Worm (Caenorhabditis elegans): Measurements from ENCODE around the gene sre-30.

DNA sequence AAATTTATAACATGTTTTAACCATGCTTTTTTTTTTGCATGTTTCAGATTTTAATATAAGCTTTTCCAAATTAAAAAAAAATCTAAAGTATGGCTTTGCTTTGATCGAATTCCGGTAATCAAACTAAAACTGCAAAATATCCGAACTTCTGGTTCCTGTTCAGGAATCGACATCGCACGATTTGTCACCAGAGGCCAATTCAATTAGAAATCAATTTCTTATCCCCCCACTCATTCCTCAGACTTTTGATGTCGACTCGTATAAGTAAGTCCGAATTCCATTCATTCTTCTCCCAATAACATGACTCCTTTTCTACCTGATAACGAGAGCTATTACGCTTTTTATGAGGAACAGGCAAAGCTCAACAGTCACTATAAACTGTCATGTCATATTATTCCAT, 41.9 kb upstream of the sre-30 start, which contains the start of gene srh-27:
- no peak for TF ChIP-seq unc-62 (GFP tag; optimal IDR thresholded peaks at IDR 0.05)
- no peak for TF ChIP-seq nhr-237 (tag; optimal IDR thresholded peaks at IDR 0.05)
- TF ChIP-seq R02D3.7 (tag; optimal IDR thresholded peaks at IDR 0.05), result no peak
- TF ChIP-seq aly-2 (tag; optimal IDR thresholded peaks at IDR 0.05), result no peak
- TF ChIP-seq unc-39 (tag; optimal IDR thresholded peaks at IDR 0.05), result no peak
- no peak for TF ChIP-seq mdl-1 (tag; optimal IDR thresholded peaks at IDR 0.05)
- TF ChIP-seq lsy-2 (tag; optimal IDR thresholded peaks at IDR 0.05), result no peak
- TF ChIP-seq nhr-77 (tag; optimal IDR thresholded peaks at IDR 0.05), result no peak
- no peak for TF ChIP-seq ztf-1 (GFP tag; conservative IDR thresholded peaks at IDR 0.05)
